Fruit fly (Drosophila melanogaster): ENCODE results near the gene CG32694.

Gene CG32694

DNA sequence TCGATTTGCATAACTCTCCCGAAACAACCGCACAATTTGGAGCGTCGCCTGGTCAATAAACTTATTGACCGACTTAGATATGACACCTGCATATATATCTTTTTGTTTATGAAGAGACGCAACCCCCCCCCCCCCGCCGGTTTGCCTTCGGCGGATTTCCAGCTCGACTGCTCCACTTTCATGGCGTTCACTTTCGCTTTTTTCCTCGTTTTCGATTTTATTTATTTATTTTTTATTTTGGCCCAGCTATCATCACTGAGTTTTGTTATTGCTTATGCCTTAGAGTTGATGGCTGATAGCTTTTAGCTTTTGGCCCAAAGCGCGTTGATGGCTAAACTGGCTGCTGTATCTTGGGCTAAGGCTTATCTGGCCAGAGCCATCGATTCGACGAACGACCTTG lies 13.5 kb upstream of the CG32694 start (continued):
- TF ChIP-seq usp (GFP tag; optimal IDR thresholded peaks at IDR 0.05) (no peak), insv (GFP tag; optimal IDR thresholded peaks at IDR 0.05) (no peak), Ets65A (GFP tag) (no peak), Hr51 (GFP tag; optimal IDR thresholded peaks at IDR 0.05) (no peak), CG9817 (tag; optimal IDR thresholded peaks at IDR 0.05) (no peak), danr (GFP tag; IDR thresholded peaks at IDR 0.05) (no peak), Trl (optimal IDR thresholded peaks at IDR 0.05) (no peak), Trl (GFP tag; optimal IDR thresholded peaks at IDR 0.05) (no peak), grn (GFP tag; optimal IDR thresholded peaks at IDR 0.05) (peak; percentile 36), CG6765 (GFP tag; optimal IDR thresholded peaks at IDR 0.05) (no peak), oc (tag; optimal IDR thresholded peaks at IDR 0.05) (peak; percentile 43), CG14441 (GFP tag; IDR thresholded peaks at IDR 0.05) (0 out of 2 replicates have a peak, but pooled peaks have one; percentile 7), H15 (GFP tag; IDR thresholded peaks at IDR 0.05) (no peak), CG10543 (GFP tag; optimal IDR thresholded peaks at IDR 0.05) (no peak), TFAM (GFP tag; optimal IDR thresholded peaks at IDR 0.05) (no peak), CG31388 (GFP tag; optimal IDR thresholded peaks at IDR 0.05) (no peak), vvl (GFP tag; IDR thresholded peaks at IDR 0.05) (peak; percentile 34; the same call in 1 of the 2 replicates), CG15073 (GFP tag; optimal IDR thresholded peaks at IDR 0.05) (no peak), bowl (GFP tag; IDR thresholded peaks at IDR 0.05) (no peak), CG9609 (GFP tag; optimal IDR thresholded peaks at IDR 0.05) (no peak), CG12659 (GFP tag; optimal IDR thresholded peaks at IDR 0.05) (no peak), Dip3 (GFP tag; optimal IDR thresholded peaks at IDR 0.05) (no peak)

DNA sequence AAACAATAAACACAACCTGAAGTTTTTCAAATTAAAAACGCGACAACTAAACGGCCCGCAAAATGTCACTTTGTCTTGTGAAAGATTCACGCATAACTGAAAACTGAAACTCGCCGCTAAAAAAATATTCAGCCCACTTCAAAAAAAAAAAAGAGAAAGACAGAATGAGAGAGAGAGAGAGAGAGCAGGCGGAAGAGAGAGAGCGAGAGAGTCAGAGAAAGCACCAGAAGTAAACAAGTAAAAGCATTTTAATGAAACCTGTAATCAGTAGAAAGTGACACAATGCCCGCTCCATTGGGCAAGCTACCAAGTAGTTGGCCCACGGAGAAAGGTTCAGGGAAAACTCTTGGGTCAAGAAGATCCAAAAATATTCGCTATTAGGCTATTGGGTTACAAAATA lies 12.2 kb upstream of the CG32694 start, which contains the start of gene CG43386:
Gene CG43386 (minus strand): TSS at position 101 of the 400 bp plus-strand sequence.
- TF ChIP-seq Mes4 (GFP tag; optimal IDR thresholded peaks at IDR 0.05) (no peak), ind (GFP tag; optimal IDR thresholded peaks at IDR 0.05) (no peak), Blimp-1 (GFP tag; optimal IDR thresholded peaks at IDR 0.05) (peak; percentile 48), Sry-δ (GFP tag; optimal IDR thresholded peaks at IDR 0.05) (no peak), gce (GFP tag; IDR thresholded peaks at IDR 0.05) (no peak)

DNA sequence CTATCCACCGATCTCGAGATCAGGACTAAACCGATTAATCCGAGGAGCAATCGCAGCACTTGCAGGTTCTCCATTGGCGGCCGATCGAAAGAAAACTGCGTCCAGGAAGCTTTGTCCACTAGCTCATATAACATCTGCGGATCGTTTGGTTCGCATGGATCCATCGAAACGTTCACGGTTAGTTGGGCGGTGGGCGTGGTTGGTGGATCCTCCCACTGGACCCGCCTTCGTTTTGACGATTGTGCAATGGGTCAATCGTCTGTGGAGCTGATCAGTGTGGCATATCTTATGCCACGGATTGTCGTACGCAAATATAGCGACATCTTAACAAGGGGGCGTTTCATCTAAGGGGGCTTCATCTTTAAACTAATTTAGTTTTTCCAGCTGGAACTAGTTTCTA lies 9.0 kb upstream of the CG32694 start, which contains the start of gene CG15252:
Gene CG15252 (minus strand): TSS at position 101 of the 400 bp plus-strand sequence.
- TF ChIP-seq her (GFP tag; optimal IDR thresholded peaks at IDR 0.05) (no peak), CG17829 (tag; optimal IDR thresholded peaks at IDR 0.05) (no peak), grn (GFP tag; optimal IDR thresholded peaks at IDR 0.05) (no peak), CG31224 (GFP tag; IDR thresholded peaks at IDR 0.05) (no peak), CG6765 (GFP tag; optimal IDR thresholded peaks at IDR 0.05) (no peak), Tbp (GFP tag; optimal IDR thresholded peaks at IDR 0.05) (no peak), tx (GFP tag; optimal IDR thresholded peaks at IDR 0.05) (no peak), CG15601 (tag; optimal IDR thresholded peaks at IDR 0.05) (no peak), CG18764 (GFP tag; optimal IDR thresholded peaks at IDR 0.05) (no peak)

DNA sequence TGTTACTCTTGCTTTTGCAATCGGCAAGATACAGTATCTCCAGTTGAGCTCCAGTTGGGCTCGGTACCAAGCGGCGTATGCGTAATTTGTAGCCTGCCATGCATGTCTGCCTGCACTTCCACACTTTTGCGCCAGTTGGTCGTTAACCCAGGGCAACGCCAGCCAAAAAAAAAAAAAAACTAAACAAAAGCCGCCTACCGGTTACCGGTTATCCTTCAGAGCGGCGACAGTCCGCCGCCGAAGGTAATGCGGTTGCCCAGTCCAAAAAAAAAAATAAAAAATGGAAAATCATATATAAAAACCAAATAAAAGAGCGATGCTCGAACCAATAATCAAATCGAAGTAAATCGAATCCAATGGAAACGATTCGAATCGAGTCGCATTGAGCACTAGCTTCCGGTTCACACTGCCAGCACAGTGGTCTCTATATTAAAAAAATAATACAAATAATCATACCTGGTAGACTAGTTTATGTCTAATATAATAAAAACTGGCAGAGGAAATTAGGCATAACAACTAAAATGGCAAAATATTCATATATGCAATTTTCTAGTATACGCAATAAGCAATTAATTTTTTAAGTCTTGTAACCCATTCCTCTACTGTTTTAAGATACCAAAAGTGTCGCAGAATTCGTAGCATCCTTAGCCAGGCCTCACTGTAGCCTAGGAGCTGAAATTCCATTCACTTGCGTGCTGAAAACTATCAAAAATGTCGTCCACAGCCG lies 2.0 kb upstream of the CG32694 start:
- TF ChIP-seq ssp (GFP tag; IDR thresholded peaks at IDR 0.05) (0 out of 2 replicates have a peak, but pooled peaks have one; percentile 17), CG32532 (GFP tag; IDR thresholded peaks at IDR 0.05) (0 out of 2 replicates have a peak, but pooled peaks have one; percentile 8), cad (GFP tag; optimal IDR thresholded peaks at IDR 0.05) (no peak), trem (tag; optimal IDR thresholded peaks at IDR 0.05) (no peak), Ptx1 (GFP tag; IDR thresholded peaks at IDR 0.05) (peak; percentile 31), Fer1 (GFP tag; optimal IDR thresholded peaks at IDR 0.05) (peak; percentile 35), sug (tag; optimal IDR thresholded peaks at IDR 0.05) (peak; percentile 17), unpg (GFP tag; optimal IDR thresholded peaks at IDR 0.05) (peak; percentile 15), dysf (GFP tag; IDR thresholded peaks at IDR 0.05) (peak; percentile 75; the same call in 2 of the 3 replicates), CG6791 (GFP tag; IDR thresholded peaks at IDR 0.05; ENCODE audit: partially characterized antibody) (no peak), CG11723 (GFP tag; optimal IDR thresholded peaks at IDR 0.05) (no peak), CG13296 (GFP tag; optimal IDR thresholded peaks at IDR 0.05) (peak; percentile 68), CG12769 (tag; optimal IDR thresholded peaks at IDR 0.05) (no peak), Six4 (GFP tag; optimal IDR thresholded peaks at IDR 0.05) (no peak)
